Worm (Caenorhabditis elegans): ENCODE data around the gene hlh-6.
A peak's percentile ranks its signal among the peaks of the same experiment; 100 is the strongest.

Gene hlh-6

DNA sequence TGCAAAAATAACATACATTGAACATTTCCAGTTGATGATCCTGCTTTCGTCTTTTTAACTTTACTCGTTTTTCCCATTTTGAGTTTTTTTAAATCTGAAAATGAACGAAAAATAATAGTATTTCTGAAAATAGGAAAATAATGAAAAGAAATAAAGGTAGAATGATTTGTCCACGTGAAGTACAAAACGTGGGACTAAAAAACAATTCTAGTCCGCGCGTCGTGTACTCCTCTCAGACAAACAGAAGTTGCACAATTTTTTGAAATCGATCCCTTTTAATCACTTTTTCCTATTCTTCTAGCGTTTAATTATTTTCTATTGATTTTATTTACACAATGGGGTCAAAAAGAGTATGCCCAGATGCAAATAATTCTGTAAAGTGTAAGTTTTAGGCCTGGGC, 23.6 kb downstream of the hlh-6 start, which contains the start of the genes E02H1.1 and tag-124 (continued):
- TF ChIP-seq isw-1 (GFP tag; IDR thresholded peaks at IDR 0.05) = peak; percentile 77

DNA sequence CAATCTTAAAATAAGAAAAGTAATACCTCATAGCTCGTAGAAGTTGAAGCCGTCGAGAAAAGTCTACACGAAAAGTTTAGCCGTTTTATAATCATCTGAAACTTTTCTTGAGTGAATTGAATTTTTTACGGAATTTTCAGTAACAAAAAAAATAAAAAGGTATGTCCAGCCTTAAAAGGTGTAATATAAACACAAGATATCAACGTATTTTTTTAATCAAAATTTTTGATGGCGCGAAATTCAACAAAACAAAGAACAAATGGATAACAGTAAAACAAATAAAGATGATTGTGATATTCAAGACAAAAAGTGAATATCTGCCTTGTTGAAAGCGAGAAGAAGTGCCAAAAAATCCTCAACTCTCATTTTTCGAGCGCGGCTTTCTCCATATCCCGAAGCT, 25.0 kb downstream of the hlh-6 start, which contains the start of gene eral-1:
Gene eral-1, minus strand, starts transcription at position 101 of the 400 bp plus-strand sequence.
- no peak for TF ChIP-seq irx-1 (tag; optimal IDR thresholded peaks at IDR 0.05)
- no peak for TF ChIP-seq snu-23 (GFP tag; optimal IDR thresholded peaks at IDR 0.05)
- TF ChIP-seq mef-2 (tag; optimal IDR thresholded peaks at IDR 0.05) = no peak
- TF ChIP-seq ztf-4 (tag; optimal IDR thresholded peaks at IDR 0.05) = no peak
- no peak for TF ChIP-seq fos-1 (tag; optimal IDR thresholded peaks at IDR 0.05)
- TF ChIP-seq elt-2 (tag; optimal IDR thresholded peaks at IDR 0.05) = no peak
- TF ChIP-seq unc-130 (tag; optimal IDR thresholded peaks at IDR 0.05) = no peak
- TF ChIP-seq nhr-19 (GFP tag; conservative IDR thresholded peaks at IDR 0.05) = no peak
- no peak for TF ChIP-seq nhr-71 (tag; optimal IDR thresholded peaks at IDR 0.05)
- no peak for TF ChIP-seq nhr-28 (tag; optimal IDR thresholded peaks at IDR 0.05)
- no peak for TF ChIP-seq F16B12.6 (tag; optimal IDR thresholded peaks at IDR 0.05)
- TF ChIP-seq hpl-2 (GFP tag; optimal IDR thresholded peaks at IDR 0.05) = no peak
- no peak for TF ChIP-seq C04F5.9 (tag; optimal IDR thresholded peaks at IDR 0.05)

DNA sequence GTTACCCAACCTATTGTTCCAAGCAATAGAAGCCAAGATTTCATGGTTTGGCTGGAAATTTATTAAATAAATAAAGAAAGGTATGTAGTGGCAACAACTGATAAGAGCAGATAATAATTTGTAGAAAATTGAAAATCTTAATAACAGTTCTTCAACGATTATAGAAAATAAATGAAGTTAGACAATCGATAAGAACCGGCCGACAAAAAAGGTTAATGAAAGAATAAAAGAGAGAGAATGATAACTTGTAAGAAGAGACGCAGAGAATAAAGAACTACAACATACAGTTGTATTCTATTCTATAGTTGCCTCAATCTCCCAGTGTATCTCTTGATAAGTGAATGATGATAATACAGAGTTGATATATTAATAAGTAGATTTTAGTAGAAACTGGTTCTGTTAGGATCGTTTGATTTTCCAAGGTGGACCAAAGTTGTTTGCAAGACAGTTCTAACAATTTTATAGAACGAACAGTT, 27.9 kb downstream of the hlh-6 start, which contains the start of gene ugt-58:
Gene ugt-58, minus strand, starts transcription at position 51 of the 476 bp plus-strand sequence.
- TF ChIP-seq pqm-1 (tag; optimal IDR thresholded peaks at IDR 0.05) (no peak), nhr-20 (tag; optimal IDR thresholded peaks at IDR 0.05) (peak; percentile 80), nhr-19 (GFP tag; conservative IDR thresholded peaks at IDR 0.05) (peak; percentile 22), lin-35 (GFP tag; optimal IDR thresholded peaks at IDR 0.05) (peak in 1 of 2 experiments; percentile 39), Y116A8C.19 (tag; optimal IDR thresholded peaks at IDR 0.05; ENCODE audit: borderline replicate concordance) (no peak), elt-3 (tag; optimal IDR thresholded peaks at IDR 0.05) (peak in 5 of 6 experiments; percentile 33 to 74 (median 53)), lsy-2 (tag; optimal IDR thresholded peaks at IDR 0.05) (peak; percentile 15 to 17), nhr-90 (tag; optimal IDR thresholded peaks at IDR 0.05; ENCODE audit: poor library complexity) (no peak), nhr-47 (tag; optimal IDR thresholded peaks at IDR 0.05) (no peak), snu-23 (GFP tag; optimal IDR thresholded peaks at IDR 0.05) (peak; percentile 27), nhr-77 (tag; optimal IDR thresholded peaks at IDR 0.05) (no peak), skn-1 (tag; optimal IDR thresholded peaks at IDR 0.05) (peak; percentile 53), unc-62 (GFP tag; optimal IDR thresholded peaks at IDR 0.05) (no peak), jun-1 (tag; optimal IDR thresholded peaks at IDR 0.05) (no peak), nhr-71 (tag; optimal IDR thresholded peaks at IDR 0.05) (peak; percentile 42), sptf-1 (tag; optimal IDR thresholded peaks at IDR 0.05) (no peak), ces-1 (GFP tag; optimal IDR thresholded peaks at IDR 0.05) (no peak), blmp-1 (tag; optimal IDR thresholded peaks at IDR 0.05) (peak; percentile 23), nhr-85 (tag) (peak; percentile 72), ceh-90 (tag; optimal IDR thresholded peaks at IDR 0.05) (no peak), sox-4 (tag; optimal IDR thresholded peaks at IDR 0.05) (no peak), ceh-82 (tag; optimal IDR thresholded peaks at IDR 0.05) (no peak), hlh-4 (tag; optimal IDR thresholded peaks at IDR 0.05) (no peak), lin-14 (GFP tag; optimal IDR thresholded peaks at IDR 0.05) (peak; percentile 20), elt-2 (tag; optimal IDR thresholded peaks at IDR 0.05) (peak; percentile 40), mep-1 (tag; optimal IDR thresholded peaks at IDR 0.05) (peak; percentile 29), nhr-28 (tag; optimal IDR thresholded peaks at IDR 0.05) (peak; percentile 36), ceh-88 (GFP tag; IDR thresholded peaks at IDR 0.05) (no peak)

DNA sequence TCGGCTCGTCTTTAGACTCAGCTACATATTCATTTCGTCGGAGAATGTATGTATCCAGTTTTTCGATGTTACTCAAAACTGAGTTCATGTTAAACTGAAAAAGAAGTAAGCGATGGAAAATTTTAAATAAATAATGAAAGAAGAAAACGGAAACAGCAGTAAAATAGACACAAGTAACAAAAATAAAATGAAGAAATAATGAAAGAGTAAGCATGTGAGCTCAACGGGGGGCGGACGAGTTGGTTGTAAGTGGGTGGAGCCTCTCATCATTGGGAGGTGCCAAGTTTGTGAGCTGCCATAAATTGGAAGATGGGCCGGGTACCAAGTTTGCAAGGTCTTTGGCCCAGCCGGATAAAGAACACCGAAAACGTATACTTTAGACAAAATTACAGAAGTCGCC, 31.2 kb downstream of the hlh-6 start, which contains the start of gene wee-1.1:
Gene wee-1.1, minus strand, starts transcription at position 101 of the 400 bp plus-strand sequence.
- TF ChIP-seq C34B4.2 (tag; optimal IDR thresholded peaks at IDR 0.05) (no peak), mep-1 (tag; optimal IDR thresholded peaks at IDR 0.05) (no peak)

Data from whole organism, L1 larva.